Worm (Caenorhabditis elegans) whole organism, L1 larva: Measurements from ENCODE around the gene ZK742.6.
A peak's percentile ranks its signal among the peaks of the same experiment; 100 is the strongest.

ENCODE experiments used
- F16B12.6 ChIP-seq: fragments of 150-350 bp; optimal IDR thresholded peaks from 2 replicates; lab custom pipeline; 2014; ENCODE audit warnings: missing biosample characterization, missing genetic modification characterization
- aha-1 ChIP-seq: fragments of 150-350 bp; optimal IDR thresholded peaks from 2 replicates; lab custom pipeline; 2014; ENCODE audit warnings: missing biosample characterization, missing genetic modification characterization
- alr-1 ChIP-seq: fragments of 200-800 bp; sonication (Bioruptor generic); optimal IDR thresholded peaks from 2 replicates; lab custom pipeline; 2018; ENCODE audit warnings: borderline replicate concordance, mild to moderate bottlenecking, missing genetic modification characterization, missing compliant biosample characterization
- ceh-82 ChIP-seq, 3 experiments: fragments of 150-350 bp in 1 of 3; sonication (generic microtip) in 2 of 3; optimal IDR thresholded peaks; 2 replicates each; lab custom pipeline; 2014 to 2017; ENCODE audit warnings: missing biosample characterization in 3 of 3, missing genetic modification characterization in 3 of 3
- ceh-88 ChIP-seq: fragments of 200-800 bp; sonication (Bioruptor generic); IDR thresholded peaks from 2 replicates; pipeline ENCODE4 v1.3.6; 2022; ENCODE audit warnings: missing genetic modification characterization, missing compliant biosample characterization
- dsc-1 ChIP-seq: sonication (generic microtip); optimal IDR thresholded peaks from 2 replicates; lab custom pipeline; 2016; ENCODE audit warnings: mild to moderate bottlenecking, missing genetic modification characterization, missing compliant biosample characterization
- efl-1 ChIP-seq, 4 experiments: fragments of 150-350 bp; optimal IDR thresholded peaks in 3 of 4; peaks in 1 of 4; 1 replicate in 1 of 4; 2 replicates in 3 of 4; lab custom pipeline; 2014; ENCODE audit warnings: missing biosample characterization in 2 of 4, missing genetic modification characterization in 2 of 4, missing genetic modification reagents in 2 of 4
- elt-3 ChIP-seq, 6 experiments: fragments of 150-350 bp in 1 of 6; sonication (generic microtip); optimal IDR thresholded peaks; 2 replicates each; lab custom pipeline; 2017 to 2018; ENCODE audit warnings: missing biosample characterization in 6 of 6, missing genetic modification characterization in 6 of 6, inconsistent platforms in 1 of 6
- ets-5 ChIP-seq: fragments of 200-800 bp; sonication (Bioruptor generic); IDR thresholded peaks from 2 replicates; pipeline ENCODE4 v1.3.6; 2022; ENCODE audit warnings: missing genetic modification characterization, missing compliant biosample characterization
- fkh-8 ChIP-seq: sonication (generic microtip); optimal IDR thresholded peaks from 2 replicates; lab custom pipeline; 2016; ENCODE audit warnings: mild to moderate bottlenecking, missing genetic modification characterization, missing compliant biosample characterization
- fos-1 ChIP-seq: fragments of 150-350 bp; optimal IDR thresholded peaks from 2 replicates; lab custom pipeline; 2014; ENCODE audit warnings: missing biosample characterization, missing genetic modification characterization
- hlh-17 ChIP-seq: fragments of 200-800 bp; sonication (Bioruptor generic); optimal IDR thresholded peaks from 2 replicates; lab custom pipeline; 2018; ENCODE audit warnings: missing genetic modification characterization, mild to moderate bottlenecking, missing compliant biosample characterization, moderate library complexity, borderline replicate concordance
- hpl-2 ChIP-seq: fragments of 150-350 bp; optimal IDR thresholded peaks from 2 replicates; lab custom pipeline; 2014; ENCODE audit warnings: missing biosample characterization, missing genetic modification reagents, missing genetic modification characterization
- jun-1 ChIP-seq: fragments of 150-350 bp; optimal IDR thresholded peaks from 2 replicates; lab custom pipeline; 2014; ENCODE audit warnings: missing biosample characterization, missing genetic modification reagents, missing genetic modification characterization
- lin-13 ChIP-seq: fragments of 150-350 bp; optimal IDR thresholded peaks from 2 replicates; lab custom pipeline; 2014; ENCODE audit warnings: missing biosample characterization, missing genetic modification reagents, missing genetic modification characterization
- lin-14 ChIP-seq: fragments of 200-800 bp; sonication (Bioruptor generic); optimal IDR thresholded peaks from 2 replicates; lab custom pipeline; 2018; ENCODE audit warnings: mild to moderate bottlenecking, missing genetic modification characterization, moderate library complexity, missing compliant biosample characterization
- lin-15B ChIP-seq: fragments of 150-350 bp; sonication (generic microtip); optimal IDR thresholded peaks from 3 replicates; lab custom pipeline; 2014; ENCODE audit warnings: missing biosample characterization, missing genetic modification characterization
- lin-39 ChIP-seq: fragments of 150-350 bp; optimal IDR thresholded peaks from 2 replicates; lab custom pipeline; 2014; ENCODE audit warnings: missing biosample characterization, missing genetic modification reagents, missing genetic modification characterization
- lir-3 ChIP-seq: sonication (generic microtip); optimal IDR thresholded peaks from 2 replicates; lab custom pipeline; 2016; ENCODE audit warnings: mild to moderate bottlenecking, missing genetic modification characterization, moderate library complexity, missing compliant biosample characterization; ENCODE audit not compliant: poor library complexity
- lsy-2 ChIP-seq, 2 experiments: fragments of 150-350 bp; optimal IDR thresholded peaks; 2 replicates each; lab custom pipeline; 2014; ENCODE audit warnings: missing biosample characterization in 2 of 2, missing genetic modification characterization in 2 of 2
- mdl-1 ChIP-seq, 2 experiments: fragments of 150-350 bp; optimal IDR thresholded peaks; 2 replicates each; lab custom pipeline; 2014 to 2017; ENCODE audit warnings: missing biosample characterization in 2 of 2, missing genetic modification characterization in 2 of 2, inconsistent platforms in 1 of 2
- mef-2 ChIP-seq: fragments of 150-350 bp; optimal IDR thresholded peaks from 2 replicates; lab custom pipeline; 2014; ENCODE audit warnings: missing biosample characterization, missing genetic modification characterization
- nhr-11 ChIP-seq: fragments of 150-350 bp; optimal IDR thresholded peaks from 2 replicates; lab custom pipeline; 2014; ENCODE audit warnings: missing biosample characterization, missing genetic modification characterization
- nhr-19 ChIP-seq: fragments of 200-800 bp; sonication (Bioruptor generic); conservative IDR thresholded peaks from 2 replicates; pipeline ENCODE4 v1.3.6; 2022; ENCODE audit warnings: missing genetic modification characterization, missing compliant biosample characterization
- nhr-20 ChIP-seq: sonication (generic microtip); optimal IDR thresholded peaks from 2 replicates; lab custom pipeline; 2016; ENCODE audit warnings: mild to moderate bottlenecking, missing genetic modification characterization, missing compliant biosample characterization
- nhr-47 ChIP-seq: sonication (generic microtip); optimal IDR thresholded peaks from 2 replicates; lab custom pipeline; 2016; ENCODE audit warnings: mild to moderate bottlenecking, missing genetic modification characterization, moderate library complexity, missing compliant biosample characterization
- nhr-71 ChIP-seq: sonication (generic microtip); optimal IDR thresholded peaks from 2 replicates; lab custom pipeline; 2016; ENCODE audit warnings: mild to moderate bottlenecking, missing genetic modification characterization, moderate library complexity, missing compliant biosample characterization
- nhr-77 ChIP-seq: fragments of 150-350 bp; optimal IDR thresholded peaks from 2 replicates; lab custom pipeline; 2014; ENCODE audit warnings: missing biosample characterization, missing genetic modification characterization
- nhr-84 ChIP-seq: sonication (generic microtip); optimal IDR thresholded peaks from 2 replicates; lab custom pipeline; 2017; ENCODE audit warnings: missing biosample characterization, missing genetic modification characterization
- nhr-85 ChIP-seq: sonication (generic microtip); peaks from one replicate; lab custom pipeline; 2016; ENCODE audit warnings: missing genetic modification characterization, inconsistent platforms, missing compliant biosample characterization
- pag-3 ChIP-seq: sonication (generic microtip); optimal IDR thresholded peaks from 2 replicates; lab custom pipeline; 2017; ENCODE audit warnings: missing genetic modification characterization, mild to moderate bottlenecking, missing compliant biosample characterization, antibody characterized with exemption, borderline replicate concordance; ENCODE audit not compliant: insufficient read depth
- rnt-1 ChIP-seq: sonication (generic microtip); optimal IDR thresholded peaks from 2 replicates; lab custom pipeline; 2016; ENCODE audit warnings: mild to moderate bottlenecking, missing genetic modification characterization, moderate library complexity, missing compliant biosample characterization
- snu-23 ChIP-seq: sonication (generic microtip); optimal IDR thresholded peaks from 2 replicates; lab custom pipeline; 2016; ENCODE audit warnings: missing genetic modification characterization, missing compliant biosample characterization
- swsn-7 ChIP-seq: sonication (generic microtip); optimal IDR thresholded peaks from 2 replicates; lab custom pipeline; 2016; ENCODE audit warnings: missing genetic modification characterization, missing compliant biosample characterization
- tbx-2 ChIP-seq: sonication (generic microtip); optimal IDR thresholded peaks from 2 replicates; lab custom pipeline; 2016; ENCODE audit warnings: missing genetic modification characterization, missing compliant biosample characterization
- unc-130 ChIP-seq: fragments of 150-350 bp; optimal IDR thresholded peaks from 2 replicates; lab custom pipeline; 2017; ENCODE audit warnings: missing biosample characterization, missing genetic modification characterization, inconsistent platforms
- unc-30 ChIP-seq: sonication (generic microtip); optimal IDR thresholded peaks from 2 replicates; lab custom pipeline; 2017; ENCODE audit warnings: missing biosample characterization, missing genetic modification characterization
- unc-98 ChIP-seq: fragments of 200-800 bp; sonication (Bioruptor generic); IDR thresholded peaks from 2 replicates; pipeline ENCODE4 v1.3.6; 2022; ENCODE audit warnings: missing genetic modification characterization, missing compliant biosample characterization
- xbp-1 ChIP-seq: sonication (generic microtip); optimal IDR thresholded peaks from 2 replicates; lab custom pipeline; 2016; ENCODE audit warnings: missing genetic modification characterization, missing compliant biosample characterization
- ztf-4 ChIP-seq: fragments of 150-350 bp; optimal IDR thresholded peaks from 2 replicates; lab custom pipeline; 2014; ENCODE audit warnings: missing biosample characterization, missing genetic modification characterization

Gene ZK742.6

DNA sequence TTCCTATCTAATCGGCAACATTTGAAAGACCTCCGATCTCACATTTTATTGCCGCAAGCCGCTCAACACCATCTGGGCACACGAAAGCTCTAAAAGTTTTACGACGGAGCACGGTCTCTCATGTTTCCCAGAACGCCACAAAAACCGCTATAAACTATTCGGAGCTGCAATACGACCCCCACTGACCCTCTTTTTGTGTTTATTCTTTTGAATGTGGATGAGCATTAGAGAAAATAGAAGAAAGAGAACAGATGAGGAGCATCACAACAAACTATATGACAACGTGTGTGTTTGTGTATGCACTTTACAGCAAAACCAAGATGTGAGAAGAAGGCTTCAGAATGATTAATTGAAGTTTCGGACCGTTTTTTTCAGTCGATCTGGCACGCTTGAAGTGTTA is 9.4 kb upstream of the ZK742.6 start:
- TF ChIP-seq unc-30 (tag; lab: Kevin White, UChicago) (no peak), efl-1 (optimal IDR thresholded peaks at IDR 0.05; lab: Kevin White, UChicago) (no peak), efl-1 (GFP tag; optimal IDR thresholded peaks at IDR 0.05 in 1 of 2; lab: Kevin White, UChicago) (peak in 1 of 2 experiments; percentile 72), elt-3 (tag; optimal IDR thresholded peaks at IDR 0.05; lab: Kevin White, UChicago) (no peak), hpl-2 (no peak), aha-1 (tag; lab: Kevin White, UChicago) (no peak), nhr-47 (tag; lab: Kevin White, UChicago) (no peak), rnt-1 (tag; lab: Kevin White, UChicago) (no peak), tbx-2 (no peak), fkh-8 (tag; lab: Kevin White, UChicago) (no peak), hlh-17 (GFP tag; lab: Kevin White, UChicago) (no peak), nhr-84 (tag; lab: Kevin White, UChicago) (no peak), dsc-1 (tag; lab: Kevin White, UChicago) (peak; percentile 70), alr-1 (tag; lab: Kevin White, UChicago) (no peak), mef-2 (tag; lab: Kevin White, UChicago) (no peak), ceh-88 (GFP tag; lab: Robert Waterston, UW) (no peak)
- TF ChIP-seq, all 84 proteins: peak for 2

DNA sequence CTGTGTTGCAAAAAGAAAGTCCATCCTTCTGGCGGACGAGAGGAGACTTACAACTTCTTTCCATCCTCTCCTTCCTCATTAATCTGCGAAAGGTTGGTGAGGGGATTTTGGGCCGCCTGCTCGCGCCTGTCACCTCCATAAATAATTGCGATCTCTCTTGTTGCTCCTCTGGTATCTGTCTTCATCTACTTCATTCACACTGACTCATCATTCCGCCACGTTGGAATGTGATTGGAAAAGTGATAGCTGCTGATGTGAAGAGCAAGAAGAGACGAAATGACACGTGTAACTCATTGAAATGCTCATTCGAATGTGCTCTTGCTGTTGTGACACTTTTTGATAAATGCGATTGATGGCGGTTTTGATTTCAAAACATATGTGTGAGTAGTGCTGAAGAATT is 7.9 kb upstream of the ZK742.6 start:
- peak; percentile 29 for TF ChIP-seq xbp-1 (tag; lab: Kevin White, UChicago)
- TF ChIP-seq hlh-17 (GFP tag; lab: Kevin White, UChicago), result no peak
- peak; percentile 90 for TF ChIP-seq lin-14 (GFP tag; lab: Kevin White, UChicago)
- TF ChIP-seq lsy-2 (tag; optimal IDR thresholded peaks at IDR 0.05; lab: Kevin White, UChicago), result peak; percentile 31 to 45
- 0 out of 2 replicates have a peak, but pooled peaks have one; percentile 27 for TF ChIP-seq unc-98 (GFP tag; lab: Robert Waterston, UW)
- peak; percentile 53 for TF ChIP-seq snu-23
- TF ChIP-seq ztf-4 (tag; lab: Kevin White, UChicago), result peak; percentile 56
- peak; percentile 33 for TF ChIP-seq tbx-2
- TF ChIP-seq nhr-71 (tag; lab: Kevin White, UChicago), result peak; percentile 86
- peak; percentile 39 for TF ChIP-seq fos-1 (tag; lab: Kevin White, UChicago)
- TF ChIP-seq jun-1 (tag; lab: Kevin White, UChicago), result no peak
- TF ChIP-seq nhr-19 (GFP tag; lab: Robert Waterston, UW), result peak; percentile 47
- TF ChIP-seq hpl-2, result no peak
- no peak for TF ChIP-seq nhr-85 (tag; lab: Kevin White, UChicago)
- peak; percentile 80 for TF ChIP-seq rnt-1 (tag; lab: Kevin White, UChicago)
- peak; percentile 46 for TF ChIP-seq unc-130 (tag; lab: Kevin White, UChicago)
- no peak for TF ChIP-seq nhr-11
- no peak for TF ChIP-seq ets-5
- peak; percentile 33 for TF ChIP-seq mef-2 (tag; lab: Kevin White, UChicago)
- peak; percentile 37 for TF ChIP-seq swsn-7 (tag; lab: Kevin White, UChicago)
- TF ChIP-seq lin-39 (tag; lab: Kevin White, UChicago), result peak; percentile 23
- no peak for TF ChIP-seq nhr-47 (tag; lab: Kevin White, UChicago)
- TF ChIP-seq nhr-77, result no peak
- TF ChIP-seq pag-3 (tag; lab: Kevin White, UChicago), result no peak
- TF ChIP-seq unc-30 (tag; lab: Kevin White, UChicago), result no peak
- TF ChIP-seq nhr-20, result peak; percentile 44
- peak; percentile 49 for TF ChIP-seq dsc-1 (tag; lab: Kevin White, UChicago)
- no peak for TF ChIP-seq lir-3 (tag; lab: Kevin White, UChicago)
- TF ChIP-seq lin-13 (GFP tag; lab: Kevin White, UChicago), result no peak
- peak in 1 of 2 experiments; percentile 15 for TF ChIP-seq mdl-1 (tag; optimal IDR thresholded peaks at IDR 0.05; lab: Kevin White, UChicago)
- TF ChIP-seq ceh-82 (tag; optimal IDR thresholded peaks at IDR 0.05; lab: Kevin White, UChicago), result no peak
- no peak for TF ChIP-seq F16B12.6 (tag; lab: Kevin White, UChicago)
- TF ChIP-seq lin-15B, result no peak
